Worm (Caenorhabditis elegans): ENCODE results near the gene srw-66.

Gene srw-66

DNA sequence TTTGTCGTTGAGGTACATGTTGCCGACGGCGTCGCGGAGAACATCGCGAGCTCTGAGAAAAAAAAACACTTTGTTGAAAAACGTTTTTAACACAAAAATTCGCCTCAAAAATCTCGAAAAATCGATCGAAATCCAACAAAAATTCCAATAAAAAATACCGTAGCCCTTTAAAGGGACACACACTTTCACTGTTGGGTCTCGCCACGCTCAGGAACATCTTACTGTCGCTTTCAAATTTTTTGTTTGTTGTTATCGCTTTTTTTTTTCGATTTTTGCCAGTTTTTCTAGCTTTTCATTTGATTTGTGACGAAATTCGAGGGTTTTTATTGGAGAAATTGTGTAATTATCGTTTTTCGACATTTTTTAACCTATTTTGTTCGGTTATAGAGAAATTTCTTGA lies 34.8 kb upstream of the srw-66 start:
- TF ChIP-seq ceh-9 (tag; optimal IDR thresholded peaks at IDR 0.05) (no peak), nhr-67 (tag; optimal IDR thresholded peaks at IDR 0.05) (no peak), elt-1 (tag; optimal IDR thresholded peaks at IDR 0.05) (no peak), sea-2 (GFP tag; optimal IDR thresholded peaks at IDR 0.05) (no peak), mdl-1 (tag; optimal IDR thresholded peaks at IDR 0.05) (no peak), pha-4 (tag; optimal IDR thresholded peaks at IDR 0.05) (no peak), unc-62 (GFP tag; optimal IDR thresholded peaks at IDR 0.05) (no peak), ztf-11 (tag; optimal IDR thresholded peaks at IDR 0.05) (no peak), fkh-10 (GFP tag; optimal IDR thresholded peaks at IDR 0.05) (no peak)

ce11 chrII:1306036-1306435 lies 34.3 kb upstream of the srw-66 start, which contains the start of gene emc-2:
Gene emc-2 (minus strand): TSS chrII:1306136.
- TF ChIP-seq ama-1 (optimal IDR thresholded peaks at IDR 0.05): no peak
- no peak for TF ChIP-seq ZK546.5 (tag; optimal IDR thresholded peaks at IDR 0.05)
- TF ChIP-seq skn-1 (tag; optimal IDR thresholded peaks at IDR 0.05): no peak

ce11 chrII:1301554-1301953 lies 29.8 kb upstream of the srw-66 start, which contains the start of gene glb-31:
Gene glb-31 (minus strand): TSS chrII:1301654.
- TF ChIP-seq nhr-67 (tag; optimal IDR thresholded peaks at IDR 0.05) (no peak), nhr-76 (tag; optimal IDR thresholded peaks at IDR 0.05) (no peak), ceh-16 (tag; optimal IDR thresholded peaks at IDR 0.05) (no peak), pqm-1 (tag; optimal IDR thresholded peaks at IDR 0.05) (no peak), nhr-11 (tag; optimal IDR thresholded peaks at IDR 0.05) (no peak), lin-39 (tag; optimal IDR thresholded peaks at IDR 0.05) (no peak), egl-27 (tag; optimal IDR thresholded peaks at IDR 0.05) (no peak), R02D3.7 (tag; optimal IDR thresholded peaks at IDR 0.05) (no peak), ceh-28 (tag; optimal IDR thresholded peaks at IDR 0.05) (no peak), nhr-43 (tag; optimal IDR thresholded peaks at IDR 0.05; ENCODE audit: poor library complexity, severe bottlenecking) (no peak), lin-15B (tag; optimal IDR thresholded peaks at IDR 0.05) (no peak), sea-2 (GFP tag; optimal IDR thresholded peaks at IDR 0.05) (no peak), egl-5 (tag; optimal IDR thresholded peaks at IDR 0.05) (no peak), fkh-10 (GFP tag; optimal IDR thresholded peaks at IDR 0.05) (no peak), jun-1 (tag; optimal IDR thresholded peaks at IDR 0.05) (no peak), elt-3 (tag; optimal IDR thresholded peaks at IDR 0.05) (no peak), lsy-12 (tag; optimal IDR thresholded peaks at IDR 0.05) (no peak), elt-1 (tag; optimal IDR thresholded peaks at IDR 0.05) (no peak), unc-39 (tag; optimal IDR thresholded peaks at IDR 0.05) (no peak)

ce11 chrII:1298169-1298568 lies 26.5 kb upstream of the srw-66 start, which contains the start of gene Y57G7A.1:
Gene Y57G7A.1 (plus strand): TSS chrII:1298469.
- TF ChIP-seq egl-5 (tag; optimal IDR thresholded peaks at IDR 0.05) (no peak), jun-1 (tag; optimal IDR thresholded peaks at IDR 0.05) (no peak)

DNA sequence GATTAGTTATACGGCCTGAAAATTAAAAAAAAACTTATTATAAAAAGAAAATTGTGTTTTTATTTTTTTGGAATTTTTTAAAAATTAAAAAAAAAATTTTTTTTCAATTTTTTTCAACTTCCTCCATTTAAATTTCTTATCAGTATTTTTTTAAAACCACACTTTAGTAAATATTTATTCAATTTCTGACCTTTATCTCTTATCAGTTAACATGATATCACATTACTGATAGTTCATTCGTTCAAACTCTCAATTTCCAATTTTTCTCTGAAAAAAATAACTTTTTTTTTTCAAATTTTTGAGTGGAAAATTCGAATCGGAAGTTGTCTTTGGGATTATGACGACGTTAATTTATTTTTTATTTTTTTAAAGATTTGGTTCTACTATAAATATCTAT lies 26.0 kb upstream of the srw-66 start:
- no peak for TF ChIP-seq nhr-25 (tag; optimal IDR thresholded peaks at IDR 0.05)
- no peak for TF ChIP-seq nfya-1 (tag; optimal IDR thresholded peaks at IDR 0.05; ENCODE audit: insufficient read depth)
- TF ChIP-seq jun-1 (tag; optimal IDR thresholded peaks at IDR 0.05): no peak
- TF ChIP-seq nhr-237 (tag; optimal IDR thresholded peaks at IDR 0.05): no peak
- TF ChIP-seq pha-4 (tag; optimal IDR thresholded peaks at IDR 0.05): peak; percentile 46
- TF ChIP-seq pqm-1 (tag; optimal IDR thresholded peaks at IDR 0.05): peak; percentile 41
- no peak for TF ChIP-seq unc-39 (tag; optimal IDR thresholded peaks at IDR 0.05)
- no peak for TF ChIP-seq fos-1 (tag; optimal IDR thresholded peaks at IDR 0.05)
- peak; percentile 65 for TF ChIP-seq elt-2 (tag; optimal IDR thresholded peaks at IDR 0.05)
- TF ChIP-seq tbx-2 (tag; optimal IDR thresholded peaks at IDR 0.05): no peak
- TF ChIP-seq daf-12 (tag; optimal IDR thresholded peaks at IDR 0.05): no peak
- TF ChIP-seq nhr-76 (tag; optimal IDR thresholded peaks at IDR 0.05): no peak
- no peak for TF ChIP-seq ztf-4 (tag; optimal IDR thresholded peaks at IDR 0.05)
- TF ChIP-seq lsy-12 (tag; optimal IDR thresholded peaks at IDR 0.05): no peak
- TF ChIP-seq ceh-16 (tag; optimal IDR thresholded peaks at IDR 0.05): no peak
- no peak for TF ChIP-seq ceh-28 (tag; optimal IDR thresholded peaks at IDR 0.05)
- TF ChIP-seq nhr-67 (tag; optimal IDR thresholded peaks at IDR 0.05): no peak

All from whole organism, L3 larva.